Worm (Caenorhabditis elegans): ENCODE data around the gene lido-12.
A peak's percentile ranks its signal among the peaks of the same experiment; 100 is the strongest.

The lido-12 gene

DNA sequence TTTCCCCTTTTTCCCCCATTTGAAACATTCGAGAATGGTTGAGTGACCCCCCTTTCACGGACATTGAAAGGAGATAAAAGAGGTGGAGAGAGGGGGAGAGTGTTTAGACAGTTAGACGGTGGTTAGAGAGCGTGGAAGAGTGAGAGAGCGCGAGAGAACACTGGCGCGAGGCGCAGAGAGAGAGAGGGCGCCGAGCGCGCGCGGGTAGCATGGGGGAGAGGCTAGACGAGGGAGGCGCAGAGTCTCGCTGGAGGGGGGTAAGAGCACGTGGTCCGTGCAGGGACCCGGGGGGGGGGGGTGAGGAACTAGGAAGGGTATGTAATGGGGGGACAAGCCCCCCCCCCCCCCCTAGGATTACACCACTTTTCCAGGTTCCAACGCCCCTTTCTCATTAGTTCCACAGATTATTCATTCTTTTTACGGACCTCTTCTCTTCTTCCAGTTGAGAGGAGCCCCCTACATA, 31.6 kb upstream of the lido-12 start (continued):
- TF ChIP-seq alr-1 (tag; optimal IDR thresholded peaks at IDR 0.05): no peak
- TF ChIP-seq mab-5 (tag; optimal IDR thresholded peaks at IDR 0.05): peak; percentile 95
- peak; percentile 16 for TF ChIP-seq unc-62 (GFP tag; optimal IDR thresholded peaks at IDR 0.05)
- TF ChIP-seq nhr-77 (tag; optimal IDR thresholded peaks at IDR 0.05): peak; percentile 30
- TF ChIP-seq nhr-25 (tag; optimal IDR thresholded peaks at IDR 0.05): peak; percentile 97
- peak; percentile 99 for TF ChIP-seq sma-9 (GFP tag; optimal IDR thresholded peaks at IDR 0.05)
- peak; percentile 76 for TF ChIP-seq sma-9 (tag; optimal IDR thresholded peaks at IDR 0.05)
- TF ChIP-seq sem-4 (tag; optimal IDR thresholded peaks at IDR 0.05): peak; percentile 93
- peak; percentile 71 for TF ChIP-seq ztf-11 (tag; optimal IDR thresholded peaks at IDR 0.05)
- TF ChIP-seq snpc-4 (tag; optimal IDR thresholded peaks at IDR 0.05): peak; percentile 72
- no peak for TF ChIP-seq dmd-4 (tag; optimal IDR thresholded peaks at IDR 0.05)
- no peak for TF ChIP-seq nhr-23 (tag; optimal IDR thresholded peaks at IDR 0.05)
- peak; percentile 96 for TF ChIP-seq lin-13 (GFP tag; optimal IDR thresholded peaks at IDR 0.05)
- no peak for TF ChIP-seq mbf-1 (tag; optimal IDR thresholded peaks at IDR 0.05)
- TF ChIP-seq zag-1 (tag; optimal IDR thresholded peaks at IDR 0.05): peak; percentile 90

DNA sequence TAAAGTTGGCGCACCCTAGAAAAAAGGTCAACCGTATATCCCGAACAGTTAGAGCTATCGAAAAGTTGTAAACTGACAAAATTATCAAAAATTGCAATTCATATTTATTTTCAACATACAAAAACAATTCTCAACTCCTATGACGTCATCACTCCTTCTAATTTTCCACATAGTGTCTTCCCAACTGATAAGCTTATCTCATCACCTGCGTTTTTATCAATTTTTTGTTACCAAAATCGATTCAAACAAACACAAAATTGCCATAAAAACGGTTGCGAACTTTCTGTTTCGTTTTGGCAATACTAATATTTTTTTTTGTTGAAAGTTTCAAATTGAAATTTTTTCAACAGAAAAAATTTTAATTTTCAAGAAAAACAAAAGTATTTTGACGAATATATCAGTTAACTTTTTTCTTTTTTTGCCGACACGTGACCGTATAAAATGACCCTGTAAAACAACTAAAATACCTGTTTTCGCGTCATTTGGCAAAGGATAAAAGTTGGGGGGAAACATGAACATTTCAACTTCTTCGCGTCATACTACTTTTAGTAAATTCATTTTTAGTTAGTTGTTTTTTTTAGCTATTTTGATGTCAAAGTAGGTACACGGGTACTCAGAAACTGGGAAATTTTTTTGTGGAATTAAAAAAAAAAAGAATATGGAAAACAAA, 29.9 kb upstream of the lido-12 start:
- TF ChIP-seq nhr-25 (tag; optimal IDR thresholded peaks at IDR 0.05) (peak; percentile 66), lsy-2 (tag; optimal IDR thresholded peaks at IDR 0.05) (peak in 1 of 2 experiments; percentile 24), fos-1 (tag; optimal IDR thresholded peaks at IDR 0.05) (peak; percentile 69), sma-9 (GFP tag; optimal IDR thresholded peaks at IDR 0.05) (peak; percentile 44), sma-9 (tag; optimal IDR thresholded peaks at IDR 0.05) (no peak), unc-62 (GFP tag; optimal IDR thresholded peaks at IDR 0.05) (no peak), nhr-23 (tag; optimal IDR thresholded peaks at IDR 0.05) (no peak), snpc-4 (tag; optimal IDR thresholded peaks at IDR 0.05) (no peak), gmeb-1 (tag; optimal IDR thresholded peaks at IDR 0.05) (peak; percentile 35), ama-1 (optimal IDR thresholded peaks at IDR 0.05) (no peak), mdl-1 (tag; optimal IDR thresholded peaks at IDR 0.05) (peak in 1 of 2 experiments; percentile 3), C34F6.9 (tag; optimal IDR thresholded peaks at IDR 0.05) (no peak), aly-2 (tag; optimal IDR thresholded peaks at IDR 0.05) (no peak), crh-2 (tag; optimal IDR thresholded peaks at IDR 0.05) (peak; percentile 68), F13H6.1 (tag; optimal IDR thresholded peaks at IDR 0.05) (no peak)

DNA sequence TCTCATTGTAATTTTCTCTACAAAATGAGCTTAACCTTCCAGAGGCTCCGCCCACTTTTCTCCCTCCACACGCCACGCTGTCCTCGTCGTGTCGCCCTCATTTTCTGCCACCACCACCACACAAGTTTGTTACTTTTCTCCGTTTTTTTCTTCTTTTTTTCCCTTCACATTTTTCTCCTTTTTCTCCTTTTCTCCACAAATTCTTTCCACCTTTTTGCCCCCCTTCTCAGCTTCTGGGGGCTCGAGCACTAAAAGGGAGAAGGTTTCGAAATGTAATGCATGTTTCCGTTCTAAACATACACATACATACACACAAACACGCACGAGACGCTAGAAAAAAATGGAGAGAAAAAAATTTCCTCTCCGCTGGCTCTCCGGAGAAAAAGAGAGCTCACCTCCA, 29.0 kb upstream of the lido-12 start, which contains the start of gene nhr-88:
Gene nhr-88 (plus strand): TSS at position 43 of the 400 bp plus-strand sequence.
- TF ChIP-seq nhr-129 (tag; optimal IDR thresholded peaks at IDR 0.05) (peak; percentile 19), crh-2 (tag; optimal IDR thresholded peaks at IDR 0.05) (peak; percentile 27), nhr-11 (tag; optimal IDR thresholded peaks at IDR 0.05) (no peak), lsy-2 (tag; optimal IDR thresholded peaks at IDR 0.05) (peak in 1 of 2 experiments; percentile 37), mdl-1 (tag; optimal IDR thresholded peaks at IDR 0.05) (peak in 1 of 2 experiments; percentile 35), R02D3.7 (tag; optimal IDR thresholded peaks at IDR 0.05) (no peak), C34F6.9 (tag; optimal IDR thresholded peaks at IDR 0.05) (peak; percentile 4), lin-11 (tag; optimal IDR thresholded peaks at IDR 0.05) (peak; percentile 53), nhr-77 (tag; optimal IDR thresholded peaks at IDR 0.05) (no peak), lin-39 (tag; optimal IDR thresholded peaks at IDR 0.05) (no peak), Y55F3AM.14 (GFP tag; optimal IDR thresholded peaks at IDR 0.05) (peak; percentile 13), ama-1 (optimal IDR thresholded peaks at IDR 0.05) (peak; percentile 72), sma-9 (GFP tag; optimal IDR thresholded peaks at IDR 0.05) (peak; percentile 31), sma-9 (tag; optimal IDR thresholded peaks at IDR 0.05) (no peak), nhr-21 (tag; optimal IDR thresholded peaks at IDR 0.05) (no peak), nhr-23 (tag; optimal IDR thresholded peaks at IDR 0.05) (no peak), sma-3 (GFP tag; optimal IDR thresholded peaks at IDR 0.05) (no peak), nhr-10 (tag; optimal IDR thresholded peaks at IDR 0.05) (no peak), nhr-25 (tag; optimal IDR thresholded peaks at IDR 0.05) (no peak), unc-39 (tag; optimal IDR thresholded peaks at IDR 0.05) (no peak), sem-4 (tag; optimal IDR thresholded peaks at IDR 0.05) (no peak), unc-55 (GFP tag; optimal IDR thresholded peaks at IDR 0.05) (peak; percentile 36), egl-27 (tag; optimal IDR thresholded peaks at IDR 0.05) (peak; percentile 11), nhr-6 (tag; optimal IDR thresholded peaks at IDR 0.05) (no peak), zag-1 (tag; optimal IDR thresholded peaks at IDR 0.05) (peak; percentile 56), blmp-1 (tag; optimal IDR thresholded peaks at IDR 0.05; ENCODE audit: insufficient read depth) (no peak), elt-1 (tag; optimal IDR thresholded peaks at IDR 0.05) (no peak), alr-1 (tag; optimal IDR thresholded peaks at IDR 0.05) (no peak), F13H6.1 (tag; optimal IDR thresholded peaks at IDR 0.05) (peak; percentile 11), ztf-11 (tag; optimal IDR thresholded peaks at IDR 0.05) (no peak), mbf-1 (tag; optimal IDR thresholded peaks at IDR 0.05) (no peak)

Measured in whole organism, L2 larva.